Worm (Caenorhabditis elegans) whole organism, L4 larva: ENCODE results near the gene Y57G11B.5.

Experiments
- egl-27 ChIP-seq: sonication (generic microtip); optimal IDR thresholded peaks from 3 replicates; lab custom pipeline; 2017; ENCODE audit warnings: missing biosample characterization, missing genetic modification reagents, missing genetic modification characterization
- fos-1 ChIP-seq: fragments of 150-350 bp; optimal IDR thresholded peaks from 2 replicates; lab custom pipeline; 2014; ENCODE audit warnings: missing biosample characterization, missing genetic modification characterization
- mdl-1 ChIP-seq, 2 experiments: fragments of 150-350 bp in 1 of 2; sonication (generic microtip) in 1 of 2; optimal IDR thresholded peaks; 2 replicates each; lab custom pipeline; 2014 to 2017; ENCODE audit warnings: missing biosample characterization in 2 of 2, missing genetic modification characterization in 2 of 2
- mes-2 ChIP-seq: sonication (generic microtip); optimal IDR thresholded peaks from 2 replicates; lab custom pipeline; 2016; ENCODE audit warnings: missing genotype, mild to moderate bottlenecking, missing genetic modification characterization, missing compliant biosample characterization; ENCODE audit not compliant: poor library complexity, severe bottlenecking
- nhr-237 ChIP-seq: sonication (generic microtip); optimal IDR thresholded peaks from 2 replicates; lab custom pipeline; 2017; ENCODE audit warnings: missing biosample characterization, missing genetic modification characterization
- tra-1 ChIP-seq: fragments of 200-800 bp; sonication (Bioruptor generic); IDR thresholded peaks from 2 replicates; pipeline ENCODE4 v1.3.6; 2022; ENCODE audit warnings: missing genetic modification reagents, missing genetic modification characterization, missing compliant biosample characterization
- unc-62 ChIP-seq, 3 experiments: fragments of 150-350 bp in 1 of 3; sonication (generic microtip); optimal IDR thresholded peaks in 2 of 3; peaks in 1 of 3; 1 replicate in 1 of 3; 2 replicates in 2 of 3; lab custom pipeline; 2014 to 2017; ENCODE audit warnings: missing biosample characterization in 3 of 3, missing genetic modification characterization in 3 of 3, missing genetic modification reagents in 3 of 3, missing genotype in 1 of 3
- zfp-2 ChIP-seq: sonication (generic microtip); optimal IDR thresholded peaks from 2 replicates; lab custom pipeline; 2016; ENCODE audit warnings: mild to moderate bottlenecking, missing genetic modification characterization, missing compliant biosample characterization

ce11 chrIV:14571626-14572025 lies 3.0 kb upstream of the Y57G11B.5 start:
- TF ChIP-seq tra-1 (GFP tag; lab: Robert Waterston, UW) (no peak), mes-2 (tag; lab: Kevin White, UChicago) (no peak), nhr-237 (tag; lab: Kevin White, UChicago) (no peak), zfp-2 (no peak), mdl-1 (tag; optimal IDR thresholded peaks at IDR 0.05; lab: Kevin White, UChicago) (no peak), fos-1 (tag; lab: Kevin White, UChicago) (no peak), egl-27 (tag; lab: Kevin White, UChicago) (no peak), unc-62 (GFP tag; optimal IDR thresholded peaks at IDR 0.05 in 1 of 2; lab: Kevin White, UChicago) (no peak), unc-62 (tag; optimal IDR thresholded peaks at IDR 0.05; lab: Kevin White, UChicago) (no peak)
